Worm (Caenorhabditis elegans): ENCODE measurements around the gene rnp-5.

- TF ChIP-seq sptf-1 (tag; optimal IDR thresholded peaks at IDR 0.05): no peak
- TF ChIP-seq pha-4 (tag; optimal IDR thresholded peaks at IDR 0.05): no peak
- no peak for TF ChIP-seq nhr-28 (tag; optimal IDR thresholded peaks at IDR 0.05)
- TF ChIP-seq elt-3 (tag; optimal IDR thresholded peaks at IDR 0.05): no peak
These were observed 1.4 kb downstream of the rnp-5 start, which contains the start of gene moma-1 for ce11 chrIII:852296-852695.
